Fruit fly (Drosophila melanogaster): Measurements from ENCODE around the gene CG6678.

DNA sequence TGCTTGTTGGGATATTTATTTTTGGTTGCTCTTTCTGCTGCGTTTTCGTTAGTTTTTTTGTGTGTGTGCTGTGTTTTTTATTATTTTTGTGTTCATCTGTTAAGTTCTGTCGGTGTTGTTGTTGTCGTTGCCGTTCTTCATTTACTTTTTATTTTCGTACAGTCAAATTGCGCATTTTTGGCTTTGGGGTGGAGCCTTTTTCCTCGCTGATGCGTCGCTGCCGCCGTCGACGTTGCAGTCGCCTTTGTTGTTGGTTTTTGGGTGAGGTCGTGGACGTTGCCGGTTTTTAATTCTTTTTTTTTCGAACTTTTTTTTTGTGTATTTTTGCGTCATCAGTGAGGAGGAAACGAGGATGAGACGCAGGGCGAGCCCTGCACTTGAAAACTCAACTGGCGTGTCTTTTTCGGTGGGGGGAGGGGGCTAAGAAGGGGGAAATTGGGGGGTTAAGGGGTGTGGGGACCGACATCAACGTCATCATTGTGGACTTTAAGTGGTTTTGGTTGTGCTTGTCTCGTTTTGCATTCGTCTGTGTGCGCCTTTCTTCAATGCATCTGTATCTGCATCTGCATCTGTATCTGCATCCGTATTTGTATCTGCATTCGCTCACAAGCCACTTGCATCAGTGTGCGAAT lies 51.8 kb downstream of the CG6678 start:
- TF ChIP-seq rn (GFP tag; IDR thresholded peaks at IDR 0.05) (0 out of 2 replicates have a peak, but pooled peaks have one; percentile 22), CG4496 (GFP tag; IDR thresholded peaks at IDR 0.05) (peak; percentile 53; the same call in 2 of the 3 replicates), Snoo (tag; optimal IDR thresholded peaks at IDR 0.05) (peak; percentile 37), CG34367 (tag; optimal IDR thresholded peaks at IDR 0.05) (no peak), CG17806 (tag; optimal IDR thresholded peaks at IDR 0.05) (no peak), CG32121 (GFP tag; IDR thresholded peaks at IDR 0.05) (no peak; the same call in 1 of the 2 replicates), D1 (tag; optimal IDR thresholded peaks at IDR 0.05) (no peak), CG14655 (GFP tag; optimal IDR thresholded peaks at IDR 0.05) (peak; percentile 10), CG8301 (tag; optimal IDR thresholded peaks at IDR 0.05) (no peak), CG8159 (tag; optimal IDR thresholded peaks at IDR 0.05) (peak; percentile 21)

Measured in whole organism, pupa.